Fruit fly (Drosophila melanogaster) whole organism, embryonic: ENCODE data around the gene CG1847.

ENCODE experiments used
- Bdp1 ChIP-seq: fragments of 200-800 bp; sonication (Bioruptor generic); optimal IDR thresholded peaks from 3 replicates; lab custom pipeline; 2016; ENCODE audit warnings: missing biosample characterization, missing genetic modification characterization
- CG10959 ChIP-seq: fragments of 200-800 bp; sonication (Bioruptor generic); IDR thresholded peaks from 2 replicates; pipeline ENCODE4 v1.3.6; 2022; ENCODE audit warnings: missing biosample characterization, missing genetic modification characterization
- CG10979 ChIP-seq: fragments of 200-800 bp; sonication (Bioruptor generic); optimal IDR thresholded peaks from 2 replicates; lab custom pipeline; 2018; ENCODE audit warnings: missing biosample characterization, mild to moderate bottlenecking, missing genetic modification characterization, moderate library complexity
- CG12391 ChIP-seq: fragments of 200-800 bp; sonication (Bioruptor generic); optimal IDR thresholded peaks from 3 replicates; lab custom pipeline; 2018; ENCODE audit warnings: missing biosample characterization, mild to moderate bottlenecking, missing genetic modification characterization, moderate library complexity
- CG12769 ChIP-seq: fragments of 200-800 bp; sonication (Bioruptor generic); optimal IDR thresholded peaks from 2 replicates; lab custom pipeline; 2019; ENCODE audit warnings: missing biosample characterization, mild to moderate bottlenecking, missing genetic modification characterization, moderate library complexity
- CG14014 ChIP-seq: fragments of 200-800 bp; sonication (Bioruptor generic); IDR thresholded peaks from 2 replicates; pipeline ENCODE4 v1.3.6; 2022; ENCODE audit warnings: missing biosample characterization, missing genetic modification characterization
- CG17186 ChIP-seq: fragments of 200-800 bp; sonication (Bioruptor generic); optimal IDR thresholded peaks from 3 replicates; lab custom pipeline; 2017; ENCODE audit warnings: missing biosample characterization, missing genetic modification reagents, missing genetic modification characterization
- CG30020 ChIP-seq: fragments of 200-800 bp; optimal IDR thresholded peaks from 2 replicates; lab custom pipeline; 2019; ENCODE audit warnings: missing biosample characterization, mild to moderate bottlenecking, missing genetic modification characterization, moderate library complexity
- CG31388 ChIP-seq: fragments of 200-800 bp; sonication (Bioruptor generic); optimal IDR thresholded peaks from 2 replicates; lab custom pipeline; 2016; ENCODE audit warnings: missing biosample characterization, missing genetic modification characterization
- CG3407 ChIP-seq: fragments of 200-800 bp; sonication (Bioruptor generic); optimal IDR thresholded peaks from 2 replicates; lab custom pipeline; 2018; ENCODE audit warnings: missing biosample characterization, mild to moderate bottlenecking, missing genetic modification characterization
- CG34422 ChIP-seq: fragments of 200-800 bp; sonication (Bioruptor generic); IDR thresholded peaks from 3 replicates; pipeline ENCODE4 v1.3.6; 2022; ENCODE audit warnings: missing biosample characterization, missing genetic modification characterization
- CG3995 ChIP-seq: fragments of 200-800 bp; sonication (Bioruptor generic); optimal IDR thresholded peaks from 3 replicates; lab custom pipeline; 2016; ENCODE audit warnings: missing biosample characterization, missing genetic modification characterization
- CG6254 ChIP-seq: fragments of 200-800 bp; sonication (Bioruptor generic); optimal IDR thresholded peaks from 3 replicates; lab custom pipeline; 2017; ENCODE audit warnings: mild to moderate bottlenecking, missing biosample characterization, missing genetic modification reagents, missing genetic modification characterization
- CG7357 ChIP-seq: fragments of 200-800 bp; sonication (Bioruptor generic); IDR thresholded peaks from 3 replicates; pipeline ENCODE4 v1.3.6; 2022; ENCODE audit warnings: missing biosample characterization, missing genetic modification characterization
- CG7786 ChIP-seq: fragments of 200-800 bp; sonication (Bioruptor generic); optimal IDR thresholded peaks from 2 replicates; lab custom pipeline; 2016; ENCODE audit warnings: missing biosample characterization, missing genetic modification characterization
- CG9609 ChIP-seq: fragments of 200-800 bp; sonication (Bioruptor generic); optimal IDR thresholded peaks from 3 replicates; lab custom pipeline; 2016; ENCODE audit warnings: missing biosample characterization, missing genetic modification characterization
- CG9727 ChIP-seq: fragments of 200-800 bp; sonication (Bioruptor generic); optimal IDR thresholded peaks from 3 replicates; lab custom pipeline; 2017; ENCODE audit warnings: missing biosample characterization, mild to moderate bottlenecking, missing genetic modification characterization
- Chrac-16 ChIP-seq: fragments of 200-800 bp; sonication (Bioruptor generic); optimal IDR thresholded peaks from 3 replicates; lab custom pipeline; 2016; ENCODE audit warnings: missing biosample characterization, missing genetic modification characterization
- Dek ChIP-seq: fragments of 200-800 bp; sonication (Bioruptor generic); optimal IDR thresholded peaks from 3 replicates; lab custom pipeline; 2019; ENCODE audit warnings: missing biosample characterization, mild to moderate bottlenecking, missing genetic modification characterization, moderate library complexity
- Dref ChIP-seq: fragments of 200-800 bp; sonication (Bioruptor generic); IDR thresholded peaks from 2 replicates; pipeline ENCODE4 v1.3.6; 2022; ENCODE audit warnings: missing biosample characterization, missing genetic modification characterization
- Ets65A ChIP-seq: fragments of 200-800 bp; sonication (Bioruptor generic); peaks from one replicate; lab custom pipeline; 2016; ENCODE audit warnings: missing biosample characterization, missing genetic modification characterization
- MTF-1 ChIP-seq: fragments of 200-800 bp; sonication (Bioruptor generic); optimal IDR thresholded peaks from 2 replicates; lab custom pipeline; 2018; ENCODE audit warnings: missing biosample characterization, mild to moderate bottlenecking, missing genetic modification characterization, borderline replicate concordance
- Med ChIP-seq: fragments of 200-800 bp; sonication (Bioruptor generic); peaks from one replicate; lab custom pipeline; 2016; ENCODE audit warnings: missing biosample characterization, missing genetic modification characterization, mild to moderate bottlenecking, inconsistent platforms, moderate library complexity
- Ptx1 ChIP-seq: fragments of 200-800 bp; sonication (Bioruptor generic); IDR thresholded peaks from 2 replicates; pipeline ENCODE4 v1.3.6; 2022; ENCODE audit warnings: missing biosample characterization, missing genetic modification characterization
- Rx ChIP-seq: fragments of 200-800 bp; sonication (Bioruptor generic); IDR thresholded peaks from 2 replicates; pipeline ENCODE4 v1.3.6; 2022; ENCODE audit warnings: missing biosample characterization, missing genetic modification characterization
- Side ChIP-seq: fragments of 200-800 bp; sonication (Bioruptor generic); optimal IDR thresholded peaks from 2 replicates; lab custom pipeline; 2016; ENCODE audit warnings: missing biosample characterization, missing genetic modification characterization
- Six4 ChIP-seq: fragments of 200-800 bp; sonication (Bioruptor generic); optimal IDR thresholded peaks from 2 replicates; lab custom pipeline; 2016; ENCODE audit warnings: missing biosample characterization, missing genetic modification characterization
- ap ChIP-seq: fragments of 200-800 bp; sonication (Bioruptor generic); IDR thresholded peaks from 2 replicates; pipeline ENCODE4 v1.3.6; 2022; ENCODE audit warnings: missing biosample characterization, missing genetic modification characterization
- bsh ChIP-seq, 2 experiments: fragments of 200-800 bp; sonication (Bioruptor generic); optimal IDR thresholded peaks; 2 replicates each; lab custom pipeline; 2017 to 2018; ENCODE audit warnings: mild to moderate bottlenecking in 2 of 2, missing biosample characterization in 2 of 2, missing genetic modification characterization in 2 of 2, moderate library complexity in 1 of 2
- cad ChIP-seq: fragments of >200 bp; optimal IDR thresholded peaks from 2 replicates; lab custom pipeline; 2017; ENCODE audit warnings: missing biosample characterization, missing genetic modification characterization
- ci ChIP-seq: fragments of 200-800 bp; sonication (Bioruptor generic); IDR thresholded peaks from 3 replicates; pipeline ENCODE4 v1.3.6; 2022; ENCODE audit warnings: missing biosample characterization, missing genetic modification characterization
- crol ChIP-seq: fragments of 200-800 bp; sonication (Bioruptor generic); IDR thresholded peaks from 2 replicates; pipeline ENCODE4 v1.3.6; 2022; ENCODE audit warnings: missing biosample characterization, missing genetic modification characterization
- dati ChIP-seq: fragments of 200-800 bp; sonication (Bioruptor generic); IDR thresholded peaks from 2 replicates; pipeline ENCODE4 v1.3.6; 2022; ENCODE audit warnings: missing biosample characterization, missing genetic modification characterization
- dmrt11E ChIP-seq: fragments of 200-800 bp; sonication (Bioruptor generic); optimal IDR thresholded peaks from 3 replicates; lab custom pipeline; 2018; ENCODE audit warnings: missing biosample characterization, mild to moderate bottlenecking, missing genetic modification characterization, moderate library complexity
- fd64A ChIP-seq: fragments of 200-800 bp; sonication (Bioruptor generic); optimal IDR thresholded peaks from 3 replicates; lab custom pipeline; 2018; ENCODE audit warnings: missing biosample characterization, mild to moderate bottlenecking, missing genetic modification characterization
- fu2 ChIP-seq: fragments of 200-800 bp; sonication (Bioruptor generic); optimal IDR thresholded peaks from 2 replicates; lab custom pipeline; 2016; ENCODE audit warnings: missing biosample characterization, missing genetic modification characterization
- gcm2 ChIP-seq: fragments of 200-800 bp; sonication (Bioruptor generic); optimal IDR thresholded peaks from 2 replicates; lab custom pipeline; 2016; ENCODE audit warnings: missing biosample characterization, missing genetic modification characterization
- gfzf ChIP-seq: fragments of 200-800 bp; sonication (Bioruptor generic); optimal IDR thresholded peaks from 2 replicates; lab custom pipeline; 2016; ENCODE audit warnings: missing biosample characterization, mild to moderate bottlenecking, missing genetic modification characterization, moderate library complexity
- inv ChIP-seq: fragments of 200-800 bp; sonication (Bioruptor generic); IDR thresholded peaks from 2 replicates; pipeline ENCODE4 v1.3.6; 2022; ENCODE audit warnings: missing biosample characterization, missing genetic modification characterization; ENCODE audit not compliant: partially characterized antibody
- ken ChIP-seq: fragments of 200-800 bp; sonication (Bioruptor generic); IDR thresholded peaks from 3 replicates; pipeline ENCODE4 v1.3.6; 2022; ENCODE audit warnings: missing biosample characterization, missing genetic modification characterization
- odd ChIP-seq: fragments of 200-800 bp; sonication (Bioruptor generic); optimal IDR thresholded peaks from 2 replicates; lab custom pipeline; 2017; ENCODE audit warnings: missing biosample characterization, mild to moderate bottlenecking, missing genetic modification characterization
- pan ChIP-seq, 4 experiments: fragments of >200 bp in 3 of 4; fragments of 200-800 bp in 1 of 4; sonication (Bioruptor generic) in 1 of 4; optimal IDR thresholded peaks in 3 of 4; IDR thresholded peaks in 1 of 4; 2 replicates each; pipeline versions ENCODE4 v1.3.6 to Lab custom; 2017 to 2022; ENCODE audit warnings: missing biosample characterization in 2 of 4, missing genetic modification characterization in 2 of 4, mixed read lengths in 1 of 4
- pita ChIP-seq: fragments of 200-800 bp; sonication (Bioruptor generic); optimal IDR thresholded peaks from 2 replicates; lab custom pipeline; 2017; ENCODE audit warnings: missing biosample characterization, mild to moderate bottlenecking, missing genetic modification characterization
- ranshi ChIP-seq: fragments of 200-800 bp; sonication (Bioruptor generic); IDR thresholded peaks from 2 replicates; pipeline ENCODE4 v1.3.6; 2022; ENCODE audit warnings: missing biosample characterization, missing genetic modification characterization
- scrt ChIP-seq: fragments of 200-800 bp; sonication (Bioruptor generic); optimal IDR thresholded peaks from 2 replicates; lab custom pipeline; 2018; ENCODE audit warnings: missing biosample characterization, mild to moderate bottlenecking, missing genetic modification characterization, moderate library complexity
- sens-2 ChIP-seq: fragments of 200-800 bp; sonication (Bioruptor generic); IDR thresholded peaks from 2 replicates; pipeline ENCODE4 v1.3.6; 2022; ENCODE audit warnings: missing biosample characterization, missing genetic modification characterization
- sug ChIP-seq: fragments of 200-800 bp; optimal IDR thresholded peaks from 2 replicates; lab custom pipeline; 2019; ENCODE audit warnings: missing biosample characterization, mild to moderate bottlenecking, missing genetic modification characterization, moderate library complexity
- tup ChIP-seq: fragments of 200-800 bp; sonication (Bioruptor generic); optimal IDR thresholded peaks from 2 replicates; lab custom pipeline; 2016; ENCODE audit warnings: missing biosample characterization, mild to moderate bottlenecking, missing genetic modification characterization, moderate library complexity
- zen ChIP-seq: fragments of 200-800 bp; sonication (Bioruptor generic); optimal IDR thresholded peaks from 3 replicates; lab custom pipeline; 2018; ENCODE audit warnings: missing biosample characterization, mild to moderate bottlenecking, missing genetic modification characterization, moderate library complexity
- zen2 ChIP-seq: fragments of 200-800 bp; sonication (Bioruptor generic); IDR thresholded peaks from 3 replicates; pipeline ENCODE4 v1.3.6; 2022; ENCODE audit warnings: missing biosample characterization, missing genetic modification characterization; ENCODE audit not compliant: partially characterized antibody

CG1847 gene

DNA sequence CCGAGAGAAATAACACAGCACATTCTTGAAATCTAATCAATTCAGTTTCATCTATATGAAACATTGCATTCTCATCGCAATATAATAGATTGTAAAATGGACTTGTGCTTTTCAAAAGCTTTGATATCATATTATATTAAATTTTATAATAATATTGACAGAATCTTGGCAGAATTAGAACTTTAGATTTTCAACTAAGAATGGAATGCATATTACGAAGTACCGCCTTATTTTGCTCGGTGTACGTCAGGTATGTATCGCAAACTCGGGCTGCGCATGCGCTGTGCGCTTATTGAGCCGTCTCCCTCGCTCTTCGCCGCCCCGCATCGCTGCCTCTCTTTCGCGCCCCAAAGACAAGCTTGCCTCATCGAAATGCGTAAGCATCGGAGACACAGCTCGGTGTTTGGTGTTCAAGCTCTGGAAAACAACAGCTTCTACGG lies 46.2 kb downstream of the CG1847 start (continued):
- peak; percentile 82 for TF ChIP-seq CG3407 (GFP tag; lab: Kevin White, UChicago)
- TF ChIP-seq CG10959 (GFP tag; lab: Robert Waterston, UW), result peak; percentile 73
- TF ChIP-seq ap, result peak; percentile 82
- TF ChIP-seq odd (GFP tag; lab: Kevin White, UChicago), result peak; percentile 88
- no peak for TF ChIP-seq pita (GFP tag; lab: Kevin White, UChicago)
- TF ChIP-seq sens-2 (GFP tag; lab: Robert Waterston, UW), result peak; percentile 51; the same call in 1 of the 2 replicates
- TF ChIP-seq sug (tag; lab: Kevin White, UChicago), result peak; percentile 90
- peak; percentile 6 for TF ChIP-seq CG31388 (GFP tag; lab: Kevin White, UChicago)
- peak; percentile 23 for TF ChIP-seq fd64A (GFP tag; lab: Kevin White, UChicago)
- TF ChIP-seq Bdp1 (GFP tag; lab: Kevin White, UChicago), result no peak
- peak; percentile 73 for TF ChIP-seq Chrac-16 (GFP tag; lab: Kevin White, UChicago)
- peak; percentile 93 for TF ChIP-seq zen
- TF ChIP-seq CG30020 (tag; lab: Kevin White, UChicago), result peak; percentile 73
- peak; percentile 65 for TF ChIP-seq CG12769
- peak; percentile 74; the same call in 2 of the 3 replicates for TF ChIP-seq ken
- peak; percentile 89 for TF ChIP-seq Dek (tag; lab: Kevin White, UChicago)
- TF ChIP-seq CG34422 (GFP tag; lab: Robert Waterston, UW), result peak; percentile 89
- TF ChIP-seq inv (GFP tag; lab: Robert Waterston, UW), result no peak
- TF ChIP-seq CG9609 (GFP tag; lab: Kevin White, UChicago), result no peak
- peak; percentile 85 for TF ChIP-seq scrt (GFP tag; lab: Kevin White, UChicago)
- peak; percentile 25 for TF ChIP-seq CG3995 (GFP tag; lab: Kevin White, UChicago)
- no peak for TF ChIP-seq gfzf
- no peak for TF ChIP-seq pan (optimal IDR thresholded peaks at IDR 0.05; lab: Kevin White, UChicago)
- peak in 1 of 2 experiments; percentile 91 for TF ChIP-seq pan (GFP tag; optimal IDR thresholded peaks at IDR 0.05 in 1 of 2, IDR thresholded peaks at IDR 0.05 in 1 of 2)
- peak; percentile 63 to 90 for TF ChIP-seq bsh (GFP tag; optimal IDR thresholded peaks at IDR 0.05; lab: Kevin White, UChicago)
- peak; percentile 64 for TF ChIP-seq Rx
- TF ChIP-seq fu2 (GFP tag; lab: Kevin White, UChicago), result no peak
- no peak for TF ChIP-seq gcm2 (GFP tag; lab: Kevin White, UChicago)
- peak; percentile 75 for TF ChIP-seq ranshi (GFP tag; lab: Robert Waterston, UW)
- peak; percentile 7 for TF ChIP-seq tup (GFP tag; lab: Kevin White, UChicago)
- no peak for TF ChIP-seq Dref (GFP tag; lab: Robert Waterston, UW)
- no peak for TF ChIP-seq CG7786 (GFP tag; lab: Kevin White, UChicago)
- peak; percentile 54 for TF ChIP-seq CG17186
- TF ChIP-seq crol (GFP tag; lab: Robert Waterston, UW), result peak; percentile 34; the same call in 1 of the 2 replicates
- peak; percentile 86 for TF ChIP-seq CG14014 (GFP tag; lab: Robert Waterston, UW)
- TF ChIP-seq Ptx1 (GFP tag; lab: Robert Waterston, UW), result peak; percentile 90
- TF ChIP-seq CG10979, result peak; percentile 95
- TF ChIP-seq dmrt11E (tag; lab: Kevin White, UChicago), result peak; percentile 96
- TF ChIP-seq Side (GFP tag; lab: Kevin White, UChicago), result no peak
- peak; percentile 68 for TF ChIP-seq MTF-1 (GFP tag; lab: Kevin White, UChicago)
- TF ChIP-seq cad (GFP tag; lab: Kevin White, UChicago), result no peak
- TF ChIP-seq CG6254, result peak; percentile 85
- peak; percentile 94 for TF ChIP-seq CG9727 (GFP tag; lab: Kevin White, UChicago)
- no peak for TF ChIP-seq zen2 (GFP tag; lab: Robert Waterston, UW)
- peak; percentile 87 for TF ChIP-seq CG7357 (GFP tag; lab: Robert Waterston, UW)
- peak; percentile 62 for TF ChIP-seq Six4
- TF ChIP-seq Med (GFP tag; lab: Kevin White, UChicago), result peak; percentile 83
- no peak for TF ChIP-seq dati (GFP tag; lab: Robert Waterston, UW)
- peak; percentile 84 for TF ChIP-seq ci (GFP tag; lab: Robert Waterston, UW)
- TF ChIP-seq Ets65A (GFP tag; lab: Kevin White, UChicago), result peak; percentile 33
- TF ChIP-seq CG12391, result peak; percentile 92
